Fruit fly (Drosophila melanogaster) whole organism, embryonic: ENCODE data around the gene CG5447.

Experiments used
- CG1024 ChIP-seq: fragments of 200-800 bp; sonication (Bioruptor generic); IDR thresholded peaks from 2 replicates; pipeline ENCODE4 v1.3.6; 2022; ENCODE audit warnings: missing biosample characterization, missing genetic modification characterization
- CG10565 ChIP-seq: fragments of 200-800 bp; sonication (Bioruptor generic); optimal IDR thresholded peaks from 3 replicates; lab custom pipeline; 2016; ENCODE audit warnings: missing biosample characterization, mild to moderate bottlenecking, missing genetic modification characterization
- CG12659 ChIP-seq: fragments of 200-800 bp; sonication (Bioruptor generic); optimal IDR thresholded peaks from 3 replicates; lab custom pipeline; 2017; ENCODE audit warnings: mild to moderate bottlenecking, missing biosample characterization, missing genetic modification reagents, missing genetic modification characterization
- CG13296 ChIP-seq: fragments of 200-800 bp; sonication (Bioruptor generic); optimal IDR thresholded peaks from 3 replicates; lab custom pipeline; 2018; ENCODE audit warnings: missing biosample characterization, mild to moderate bottlenecking, missing genetic modification characterization
- CG14441 ChIP-seq: fragments of 200-800 bp; sonication (Bioruptor generic); IDR thresholded peaks from 2 replicates; pipeline ENCODE4 v1.3.6; 2022; ENCODE audit warnings: missing biosample characterization, missing genetic modification characterization
- CG15696 ChIP-seq: fragments of 200-800 bp; sonication (Bioruptor generic); optimal IDR thresholded peaks from 2 replicates; lab custom pipeline; 2019; ENCODE audit warnings: missing biosample characterization, mild to moderate bottlenecking, missing genetic modification characterization, moderate library complexity
- CG18599 ChIP-seq: fragments of 200-800 bp; sonication (Bioruptor generic); optimal IDR thresholded peaks from 3 replicates; lab custom pipeline; 2017; ENCODE audit warnings: missing biosample characterization, missing genetic modification characterization, mild to moderate bottlenecking, moderate library complexity, missing genetic modification reagents
- CG31224 ChIP-seq: fragments of 200-800 bp; sonication (Bioruptor generic); IDR thresholded peaks from 2 replicates; pipeline ENCODE4 v1.3.6; 2022; ENCODE audit warnings: missing biosample characterization, missing genetic modification characterization
- CG31365 ChIP-seq: fragments of 200-800 bp; sonication (Bioruptor generic); optimal IDR thresholded peaks from 2 replicates; lab custom pipeline; 2018; ENCODE audit warnings: missing biosample characterization, mild to moderate bottlenecking, missing genetic modification characterization
- CG32532 ChIP-seq: fragments of 200-800 bp; sonication (Bioruptor generic); IDR thresholded peaks from 2 replicates; pipeline ENCODE4 v1.3.6; 2022; ENCODE audit warnings: missing biosample characterization, missing genetic modification characterization
- CG4617 ChIP-seq: fragments of 200-800 bp; sonication (Bioruptor generic); optimal IDR thresholded peaks from 3 replicates; lab custom pipeline; 2016; ENCODE audit warnings: missing biosample characterization, missing genetic modification characterization, borderline replicate concordance
- CG4707 ChIP-seq: fragments of 200-800 bp; sonication (Bioruptor generic); optimal IDR thresholded peaks from 2 replicates; lab custom pipeline; 2018; ENCODE audit warnings: missing biosample characterization, mild to moderate bottlenecking, missing genetic modification characterization, moderate library complexity
- CG6765 ChIP-seq: fragments of 200-800 bp; sonication (Bioruptor generic); optimal IDR thresholded peaks from 3 replicates; lab custom pipeline; 2017; ENCODE audit warnings: missing biosample characterization, mild to moderate bottlenecking, missing genetic modification characterization
- CG6791 ChIP-seq: fragments of 200-800 bp; sonication (Bioruptor generic); IDR thresholded peaks from 3 replicates; pipeline ENCODE4 v1.3.6; 2022; ENCODE audit warnings: missing biosample characterization, missing genetic modification characterization; ENCODE audit not compliant: partially characterized antibody
- CG7963 ChIP-seq: fragments of 200-800 bp; sonication (Bioruptor generic); IDR thresholded peaks from 3 replicates; pipeline ENCODE4 v1.3.6; 2022; ENCODE audit warnings: missing biosample characterization, missing genetic modification characterization; ENCODE audit not compliant: partially characterized antibody
- CG8765 ChIP-seq: fragments of 200-800 bp; sonication (Bioruptor generic); IDR thresholded peaks from 2 replicates; pipeline ENCODE4 v1.3.6; 2022; ENCODE audit warnings: missing biosample characterization, missing genetic modification characterization
- CG8944 ChIP-seq: fragments of 200-800 bp; sonication (Bioruptor generic); optimal IDR thresholded peaks from 3 replicates; lab custom pipeline; 2016; ENCODE audit warnings: missing biosample characterization, missing genetic modification characterization
- CG9609 ChIP-seq: fragments of 200-800 bp; sonication (Bioruptor generic); optimal IDR thresholded peaks from 3 replicates; lab custom pipeline; 2016; ENCODE audit warnings: missing biosample characterization, missing genetic modification characterization
- CHES-1-like ChIP-seq: fragments of 200-800 bp; sonication (Bioruptor generic); optimal IDR thresholded peaks from 2 replicates; lab custom pipeline; 2016; ENCODE audit warnings: missing biosample characterization, missing genetic modification characterization
- CkIIα-i1 ChIP-seq: fragments of 200-800 bp; sonication (Bioruptor generic); IDR thresholded peaks from 2 replicates; pipeline ENCODE4 v1.3.6; 2022; ENCODE audit warnings: missing biosample characterization, missing genetic modification characterization
- CrebB ChIP-seq: fragments of 200-800 bp; sonication (Bioruptor generic); optimal IDR thresholded peaks from 3 replicates; lab custom pipeline; 2018; ENCODE audit warnings: missing biosample characterization, mild to moderate bottlenecking, missing genetic modification characterization
- Deaf1 ChIP-seq: fragments of 200-800 bp; optimal IDR thresholded peaks from 3 replicates; lab custom pipeline; 2019; ENCODE audit warnings: missing biosample characterization, mild to moderate bottlenecking, missing genetic modification characterization, moderate library complexity
- Dip2 ChIP-seq: fragments of 200-800 bp; sonication (Bioruptor generic); IDR thresholded peaks from 2 replicates; pipeline ENCODE4 v1.3.6; 2022; ENCODE audit warnings: missing biosample characterization, missing genetic modification characterization
- Gsc ChIP-seq: fragments of 200-800 bp; sonication (Bioruptor generic); IDR thresholded peaks from 2 replicates; pipeline ENCODE4 v1.3.6; 2022; ENCODE audit warnings: missing biosample characterization, missing genetic modification characterization
- H2.0 ChIP-seq: fragments of 200-800 bp; sonication (Bioruptor generic); IDR thresholded peaks from 2 replicates; pipeline ENCODE4 v1.3.6; 2022; ENCODE audit warnings: missing biosample characterization, missing genetic modification characterization
- Hand ChIP-seq: fragments of 200-800 bp; sonication (Bioruptor generic); optimal IDR thresholded peaks from 2 replicates; lab custom pipeline; 2017; ENCODE audit warnings: mild to moderate bottlenecking, missing biosample characterization, missing genetic modification reagents, missing genetic modification characterization
- Hr51 ChIP-seq, 2 experiments: fragments of 200-800 bp; sonication (Bioruptor generic); optimal IDR thresholded peaks; 2 replicates in 1 of 2; 3 replicates in 1 of 2; lab custom pipeline; 2016 to 2018; ENCODE audit warnings: missing biosample characterization in 2 of 2, missing genetic modification characterization in 2 of 2, mild to moderate bottlenecking in 1 of 2, moderate library complexity in 1 of 2
- MTF-1 ChIP-seq: fragments of 200-800 bp; sonication (Bioruptor generic); optimal IDR thresholded peaks from 2 replicates; lab custom pipeline; 2018; ENCODE audit warnings: missing biosample characterization, mild to moderate bottlenecking, missing genetic modification characterization, borderline replicate concordance
- Neu2 ChIP-seq: fragments of 200-800 bp; sonication (Bioruptor generic); optimal IDR thresholded peaks from 3 replicates; lab custom pipeline; 2016; ENCODE audit warnings: missing biosample characterization, missing genetic modification characterization, borderline replicate concordance
- Nf-YA ChIP-seq: fragments of 200-800 bp; sonication (Bioruptor generic); IDR thresholded peaks from 2 replicates; pipeline ENCODE4 v1.3.6; 2022; ENCODE audit warnings: missing biosample characterization, missing genetic modification characterization
- Poxn ChIP-seq: fragments of 200-800 bp; sonication (Bioruptor generic); IDR thresholded peaks from 2 replicates; pipeline ENCODE4 v1.3.6; 2022; ENCODE audit warnings: missing biosample characterization, missing genetic modification characterization
- Sry-δ ChIP-seq: fragments of 200-800 bp; sonication (Bioruptor generic); optimal IDR thresholded peaks from 2 replicates; lab custom pipeline; 2016; ENCODE audit warnings: missing biosample characterization, missing genetic modification characterization
- Ssrp ChIP-seq: fragments of 200-800 bp; sonication (Bioruptor generic); optimal IDR thresholded peaks from 2 replicates; lab custom pipeline; 2018; ENCODE audit warnings: missing biosample characterization, mild to moderate bottlenecking, missing genetic modification characterization, moderate library complexity
- Usf ChIP-seq: fragments of 200-800 bp; sonication (Bioruptor generic); optimal IDR thresholded peaks from 2 replicates; lab custom pipeline; 2017; ENCODE audit warnings: missing genotype, missing biosample characterization, missing genetic modification characterization
- Xrp1 ChIP-seq: fragments of 200-800 bp; sonication (Bioruptor generic); IDR thresholded peaks from 2 replicates; pipeline ENCODE4 v1.3.6; 2022; ENCODE audit warnings: missing biosample characterization, missing genetic modification characterization
- ac ChIP-seq: fragments of 200-800 bp; sonication (Bioruptor generic); optimal IDR thresholded peaks from 3 replicates; lab custom pipeline; 2017; ENCODE audit warnings: missing biosample characterization, mild to moderate bottlenecking, missing genetic modification characterization
- bcd ChIP-seq: fragments of 200-800 bp; sonication (Bioruptor generic); optimal IDR thresholded peaks from 2 replicates; lab custom pipeline; 2017; ENCODE audit warnings: missing biosample characterization, mild to moderate bottlenecking, missing genetic modification characterization
- bsh ChIP-seq, 2 experiments: fragments of 200-800 bp; sonication (Bioruptor generic); optimal IDR thresholded peaks; 2 replicates each; lab custom pipeline; 2017 to 2018; ENCODE audit warnings: mild to moderate bottlenecking in 2 of 2, missing biosample characterization in 2 of 2, missing genetic modification characterization in 2 of 2, moderate library complexity in 1 of 2
- btn ChIP-seq: fragments of 200-800 bp; sonication (Bioruptor generic); optimal IDR thresholded peaks from 2 replicates; lab custom pipeline; 2016; ENCODE audit warnings: missing biosample characterization, missing genetic modification characterization
- cas ChIP-seq: fragments of 200-800 bp; sonication (Bioruptor generic); IDR thresholded peaks from 2 replicates; pipeline ENCODE4 v1.3.6; 2022; ENCODE audit warnings: missing biosample characterization, missing genetic modification characterization
- emc ChIP-seq: fragments of 200-800 bp; sonication (Bioruptor generic); optimal IDR thresholded peaks from 2 replicates; lab custom pipeline; 2016; ENCODE audit warnings: missing biosample characterization, missing genetic modification characterization
- hb ChIP-seq: fragments of 200-800 bp; sonication (Bioruptor generic); IDR thresholded peaks from 3 replicates; pipeline ENCODE4 v1.3.6; 2022; ENCODE audit warnings: missing biosample characterization, missing genetic modification characterization; ENCODE audit not compliant: partially characterized antibody
- her ChIP-seq: fragments of 200-800 bp; sonication (Bioruptor generic); optimal IDR thresholded peaks from 2 replicates; lab custom pipeline; 2016; ENCODE audit warnings: missing biosample characterization, missing genetic modification characterization
- jing ChIP-seq: fragments of 200-800 bp; sonication (Bioruptor generic); optimal IDR thresholded peaks from 2 replicates; lab custom pipeline; 2018; ENCODE audit warnings: missing biosample characterization, mild to moderate bottlenecking, missing genetic modification characterization
- kni ChIP-seq: fragments of 200-800 bp; sonication (Bioruptor generic); optimal IDR thresholded peaks from 3 replicates; lab custom pipeline; 2017; ENCODE audit warnings: mild to moderate bottlenecking, missing biosample characterization, missing genetic modification reagents, missing genetic modification characterization
- rib ChIP-seq: fragments of 200-800 bp; sonication (Bioruptor generic); IDR thresholded peaks from 2 replicates; pipeline ENCODE4 v1.3.6; 2022; ENCODE audit warnings: missing biosample characterization, missing genetic modification characterization
- shn ChIP-seq: fragments of 200-800 bp; sonication (Bioruptor generic); optimal IDR thresholded peaks from 3 replicates; lab custom pipeline; 2016; ENCODE audit warnings: missing biosample characterization, missing genetic modification characterization
- ssp ChIP-seq: fragments of 200-800 bp; sonication (Bioruptor generic); IDR thresholded peaks from 2 replicates; pipeline ENCODE4 v1.3.6; 2022; ENCODE audit warnings: missing biosample characterization, missing genetic modification characterization
- twi ChIP-seq: fragments of 200-800 bp; optimal IDR thresholded peaks from 2 replicates; lab custom pipeline; 2019; ENCODE audit warnings: missing biosample characterization, mild to moderate bottlenecking, missing genetic modification characterization, moderate library complexity
- wek ChIP-seq: fragments of 200-800 bp; sonication (Bioruptor generic); optimal IDR thresholded peaks from 3 replicates; lab custom pipeline; 2018; ENCODE audit warnings: missing biosample characterization, mild to moderate bottlenecking, missing genetic modification characterization, moderate library complexity
- zfh2 ChIP-seq: fragments of 200-800 bp; sonication (Bioruptor generic); optimal IDR thresholded peaks from 2 replicates; lab custom pipeline; 2016; ENCODE audit warnings: missing biosample characterization, missing genetic modification characterization

Gene CG5447

dm6 chr3R:26494247-26494646 is 41.9 kb downstream of the CG5447 start (continued):
- TF ChIP-seq H2.0 (GFP tag; lab: Robert Waterston, UW) (0 out of 2 replicates have a peak, but pooled peaks have one; percentile 9), CG8944 (GFP tag; lab: Kevin White, UChicago) (no peak), CG7963 (GFP tag; lab: Robert Waterston, UW) (no peak), CG18599 (GFP tag; lab: Kevin White, UChicago) (peak; percentile 84), CG13296 (GFP tag; lab: Kevin White, UChicago) (peak; percentile 35), Gsc (GFP tag; lab: Robert Waterston, UW) (no peak), CG6791 (no peak), MTF-1 (GFP tag; lab: Kevin White, UChicago) (no peak), Neu2 (GFP tag; lab: Kevin White, UChicago) (no peak), CG10565 (GFP tag; lab: Kevin White, UChicago) (no peak), hb (GFP tag; lab: Robert Waterston, UW) (no peak), CG32532 (GFP tag; lab: Robert Waterston, UW) (peak; percentile 58; the same call in 1 of the 2 replicates), CG4707 (GFP tag; lab: Kevin White, UChicago) (no peak), Usf (GFP tag; lab: Kevin White, UChicago) (no peak), CHES-1-like (no peak), twi (no peak), Dip2 (GFP tag; lab: Robert Waterston, UW) (no peak), kni (GFP tag; lab: Kevin White, UChicago) (no peak), bsh (GFP tag; optimal IDR thresholded peaks at IDR 0.05; lab: Kevin White, UChicago) (no peak), CG15696 (tag; lab: Kevin White, UChicago) (no peak), btn (GFP tag; lab: Kevin White, UChicago) (no peak), CG14441 (0 out of 2 replicates have a peak, but pooled peaks have one; percentile 34), CG31365 (no peak), Ssrp (no peak), jing (no peak), Hand (peak; percentile 17), Hr51 (GFP tag; optimal IDR thresholded peaks at IDR 0.05; lab: Kevin White, UChicago) (peak in 1 of 2 experiments; percentile 49), ssp (no peak), Sry-δ (GFP tag; lab: Kevin White, UChicago) (no peak), CG8765 (GFP tag; lab: Robert Waterston, UW) (no peak), shn (GFP tag; lab: Kevin White, UChicago) (no peak), cas (GFP tag; lab: Robert Waterston, UW) (no peak), ac (GFP tag; lab: Kevin White, UChicago) (no peak), CrebB (tag; lab: Kevin White, UChicago) (no peak), bcd (GFP tag; lab: Kevin White, UChicago) (no peak), CG31224 (no peak), Deaf1 (no peak), her (no peak), CG1024 (no peak), rib (GFP tag; lab: Robert Waterston, UW) (no peak), zfh2 (GFP tag; lab: Kevin White, UChicago) (no peak), wek (no peak), CG4617 (GFP tag; lab: Kevin White, UChicago) (no peak), Nf-YA (no peak), CG9609 (GFP tag; lab: Kevin White, UChicago) (no peak), CG12659 (peak; percentile 17), Xrp1 (GFP tag; lab: Robert Waterston, UW) (no peak), CkIIα-i1 (no peak), emc (GFP tag; lab: Kevin White, UChicago) (no peak), Poxn (GFP tag; lab: Robert Waterston, UW) (no peak), CG6765 (GFP tag; lab: Kevin White, UChicago) (no peak)
